Worm (Caenorhabditis elegans) whole organism, late embryonic: ENCODE measurements around the gene hpr-9.
A peak's percentile ranks its signal among the peaks of the same experiment; 100 is the strongest.

ENCODE experiments used
- C08G9.2 ChIP-seq: sonication (generic microtip); optimal IDR thresholded peaks from 2 replicates; lab custom pipeline; 2016; ENCODE audit warnings: mild to moderate bottlenecking, missing genetic modification characterization, moderate library complexity, missing compliant biosample characterization
- C38D4.7 ChIP-seq: fragments of 200-800 bp; sonication (Bioruptor generic); optimal IDR thresholded peaks from 2 replicates; lab custom pipeline; 2018; ENCODE audit warnings: mild to moderate bottlenecking, missing genetic modification characterization, moderate library complexity, missing compliant biosample characterization
- T23F11.4 ChIP-seq: fragments of 200-800 bp; sonication (Bioruptor generic); optimal IDR thresholded peaks from 2 replicates; lab custom pipeline; 2018; ENCODE audit warnings: mild to moderate bottlenecking, missing genetic modification characterization, missing compliant biosample characterization
- ahr-1 ChIP-seq: sonication (generic microtip); optimal IDR thresholded peaks from 2 replicates; lab custom pipeline; 2016; ENCODE audit warnings: missing genetic modification characterization, missing compliant biosample characterization
- ceh-19 ChIP-seq: fragments of 200-800 bp; sonication (Bioruptor generic); optimal IDR thresholded peaks from 2 replicates; lab custom pipeline; 2018; ENCODE audit warnings: mild to moderate bottlenecking, missing genetic modification characterization, missing compliant biosample characterization
- ceh-2 ChIP-seq: sonication (generic microtip); optimal IDR thresholded peaks from 2 replicates; lab custom pipeline; 2016; ENCODE audit warnings: missing genotype, missing genetic modification characterization, missing compliant biosample characterization
- ceh-22 ChIP-seq: sonication (generic microtip); optimal IDR thresholded peaks from 2 replicates; lab custom pipeline; 2017; ENCODE audit warnings: missing biosample characterization, missing genetic modification characterization
- ceh-30 ChIP-seq: fragments of 150-350 bp; optimal IDR thresholded peaks from 2 replicates; lab custom pipeline; 2014; ENCODE audit warnings: missing biosample characterization, missing genetic modification characterization
- ceh-34 ChIP-seq: sonication (generic microtip); optimal IDR thresholded peaks from 2 replicates; lab custom pipeline; 2016; ENCODE audit warnings: mild to moderate bottlenecking, missing genetic modification characterization, missing compliant biosample characterization
- ceh-45 ChIP-seq: fragments of 200-800 bp; sonication (Bioruptor generic); IDR thresholded peaks from 2 replicates; pipeline ENCODE4 v1.3.6; 2022; ENCODE audit warnings: missing genetic modification reagents, missing genetic modification characterization, missing compliant biosample characterization
- ceh-6 ChIP-seq: fragments of 200-800 bp; sonication (Bioruptor generic); optimal IDR thresholded peaks from 2 replicates; lab custom pipeline; 2018; ENCODE audit warnings: mild to moderate bottlenecking, missing genetic modification characterization, missing compliant biosample characterization
- dve-1 ChIP-seq: sonication (generic microtip); optimal IDR thresholded peaks from 2 replicates; lab custom pipeline; 2017; ENCODE audit warnings: antibody characterized with exemption, mild to moderate bottlenecking, missing genetic modification characterization, missing compliant biosample characterization
- hlh-13 ChIP-seq: fragments of 200-800 bp; sonication (Bioruptor generic); optimal IDR thresholded peaks from 2 replicates; lab custom pipeline; 2018; ENCODE audit warnings: mild to moderate bottlenecking, missing genetic modification characterization, missing compliant biosample characterization
- hlh-8 ChIP-seq: sonication (generic microtip); optimal IDR thresholded peaks from 2 replicates; lab custom pipeline; 2016; ENCODE audit warnings: missing genotype, missing genetic modification characterization, missing compliant biosample characterization
- lim-6 ChIP-seq: sonication (generic microtip); optimal IDR thresholded peaks from 2 replicates; lab custom pipeline; 2016; ENCODE audit warnings: missing genetic modification characterization, missing compliant biosample characterization
- lin-11 ChIP-seq: fragments of 200-800 bp; sonication (Bioruptor generic); optimal IDR thresholded peaks from 2 replicates; lab custom pipeline; 2018; ENCODE audit warnings: mild to moderate bottlenecking, missing genetic modification characterization, missing compliant biosample characterization
- madf-2 ChIP-seq: sonication (generic microtip); optimal IDR thresholded peaks from 2 replicates; lab custom pipeline; 2017; ENCODE audit warnings: missing genetic modification characterization, missing compliant biosample characterization
- mec-3 ChIP-seq: sonication (generic microtip); optimal IDR thresholded peaks from 2 replicates; lab custom pipeline; 2016; ENCODE audit warnings: borderline replicate concordance, missing genetic modification characterization, missing compliant biosample characterization
- nhr-232 ChIP-seq: sonication (generic microtip); optimal IDR thresholded peaks from 2 replicates; lab custom pipeline; 2016; ENCODE audit warnings: missing genetic modification characterization, missing compliant biosample characterization
- pag-3 ChIP-seq: sonication (generic microtip); optimal IDR thresholded peaks from 2 replicates; lab custom pipeline; 2016; ENCODE audit warnings: missing compliant biosample characterization, missing genetic modification characterization, borderline replicate concordance
- pat-9 ChIP-seq: fragments of 200-800 bp; sonication (Bioruptor generic); optimal IDR thresholded peaks from 2 replicates; lab custom pipeline; 2018; ENCODE audit warnings: mild to moderate bottlenecking, missing genetic modification characterization, moderate library complexity, missing compliant biosample characterization
- pax-1 ChIP-seq: fragments of 150-350 bp; optimal IDR thresholded peaks from 2 replicates; lab custom pipeline; 2014; ENCODE audit warnings: missing biosample characterization, missing genetic modification characterization
- pqm-1 ChIP-seq: sonication (generic microtip); optimal IDR thresholded peaks from 2 replicates; lab custom pipeline; 2016; ENCODE audit warnings: missing genetic modification characterization, missing compliant biosample characterization
- sox-4 ChIP-seq: sonication (generic microtip); optimal IDR thresholded peaks from 2 replicates; lab custom pipeline; 2017; ENCODE audit warnings: mild to moderate bottlenecking, missing genetic modification characterization, inconsistent platforms, missing compliant biosample characterization
- syd-9 ChIP-seq: sonication (generic microtip); optimal IDR thresholded peaks from 2 replicates; lab custom pipeline; 2016; ENCODE audit warnings: mild to moderate bottlenecking, missing genetic modification characterization, moderate library complexity, missing compliant biosample characterization
- unc-55 ChIP-seq: sonication (generic microtip); optimal IDR thresholded peaks from 2 replicates; lab custom pipeline; 2017; ENCODE audit warnings: missing biosample characterization, missing genetic modification reagents, missing genetic modification characterization

The hpr-9 gene

DNA sequence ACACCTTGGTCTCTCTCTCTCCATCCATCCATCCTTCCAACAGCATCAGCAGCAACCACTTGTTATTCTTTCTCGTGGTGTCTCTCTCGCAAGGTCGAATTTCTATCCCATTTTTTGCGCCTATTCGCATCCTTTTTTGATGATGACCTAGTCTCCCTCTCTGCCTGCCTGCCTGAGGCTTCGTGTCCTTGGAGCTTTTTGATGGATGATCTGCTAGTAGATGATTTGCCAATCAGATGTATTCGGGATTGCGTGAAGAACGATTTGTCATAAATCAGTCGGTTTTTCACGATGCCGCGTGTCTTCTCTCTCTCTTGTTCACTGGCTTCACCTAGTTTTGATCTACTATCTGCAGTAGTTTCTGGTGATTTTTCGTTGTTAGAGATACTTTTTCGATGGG lies 39.9 kb downstream of the hpr-9 start:
- TF ChIP-seq C38D4.7 (GFP tag; lab: Kevin White, UChicago) (no peak), ahr-1 (tag; lab: Kevin White, UChicago) (no peak), ceh-22 (tag; lab: Kevin White, UChicago) (no peak), ceh-45 (GFP tag; lab: Robert Waterston, UW) (no peak), pag-3 (tag; lab: Kevin White, UChicago) (no peak), ceh-2 (tag; lab: Kevin White, UChicago) (no peak), mec-3 (tag; lab: Kevin White, UChicago) (no peak), lim-6 (tag; lab: Kevin White, UChicago) (no peak), ceh-19 (no peak), dve-1 (tag; lab: Kevin White, UChicago) (no peak), madf-2 (no peak), pax-1 (tag; lab: Kevin White, UChicago) (no peak)

DNA sequence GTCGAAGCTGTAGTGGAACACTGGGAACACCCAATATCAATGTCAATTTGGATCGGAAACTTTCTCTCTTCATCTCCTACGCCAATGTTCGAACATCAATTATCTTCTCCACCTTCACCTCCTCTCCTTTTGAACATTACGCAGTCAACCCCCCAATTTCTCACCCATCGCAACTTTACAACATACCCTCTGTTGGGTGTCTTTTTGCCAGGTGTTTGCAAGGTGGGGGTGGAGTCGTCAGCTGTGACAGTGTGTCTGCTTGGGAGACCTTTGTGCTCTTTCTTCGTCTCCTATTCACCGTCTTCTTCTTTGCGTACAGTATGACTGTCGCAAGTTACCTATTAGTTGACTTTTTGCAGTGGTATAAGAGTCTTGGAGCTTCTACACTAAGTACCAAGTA lies 45.3 kb downstream of the hpr-9 start:
- TF ChIP-seq pag-3 (tag; lab: Kevin White, UChicago) = no peak
- TF ChIP-seq nhr-232 = no peak
- TF ChIP-seq sox-4 (tag; lab: Kevin White, UChicago) = no peak
- TF ChIP-seq T23F11.4 (GFP tag; lab: Kevin White, UChicago) = no peak
- no peak for TF ChIP-seq ceh-34 (tag; lab: Kevin White, UChicago)
- TF ChIP-seq ceh-6 (GFP tag; lab: Kevin White, UChicago) = no peak
- no peak for TF ChIP-seq ceh-30
- no peak for TF ChIP-seq pqm-1 (tag; lab: Kevin White, UChicago)
- no peak for TF ChIP-seq hlh-13 (GFP tag; lab: Kevin White, UChicago)
- no peak for TF ChIP-seq lin-11 (tag; lab: Kevin White, UChicago)
- no peak for TF ChIP-seq pat-9 (tag; lab: Kevin White, UChicago)
- no peak for TF ChIP-seq C08G9.2 (tag; lab: Kevin White, UChicago)
- TF ChIP-seq ceh-22 (tag; lab: Kevin White, UChicago) = no peak
- TF ChIP-seq hlh-8 (tag; lab: Kevin White, UChicago) = no peak
- TF ChIP-seq syd-9 (tag; lab: Kevin White, UChicago) = no peak

- TF ChIP-seq T23F11.4 (GFP tag; lab: Kevin White, UChicago) = no peak
- peak; percentile 44 for TF ChIP-seq ceh-19
- TF ChIP-seq unc-55 = no peak
- TF ChIP-seq mec-3 (tag; lab: Kevin White, UChicago) = no peak
Observed at ce11 chrIII:10671894-10672293, 50.5 kb downstream of the hpr-9 start.
